Worm (Caenorhabditis elegans): ENCODE measurements around the gene B0457.4.

The B0457.4 gene

DNA sequence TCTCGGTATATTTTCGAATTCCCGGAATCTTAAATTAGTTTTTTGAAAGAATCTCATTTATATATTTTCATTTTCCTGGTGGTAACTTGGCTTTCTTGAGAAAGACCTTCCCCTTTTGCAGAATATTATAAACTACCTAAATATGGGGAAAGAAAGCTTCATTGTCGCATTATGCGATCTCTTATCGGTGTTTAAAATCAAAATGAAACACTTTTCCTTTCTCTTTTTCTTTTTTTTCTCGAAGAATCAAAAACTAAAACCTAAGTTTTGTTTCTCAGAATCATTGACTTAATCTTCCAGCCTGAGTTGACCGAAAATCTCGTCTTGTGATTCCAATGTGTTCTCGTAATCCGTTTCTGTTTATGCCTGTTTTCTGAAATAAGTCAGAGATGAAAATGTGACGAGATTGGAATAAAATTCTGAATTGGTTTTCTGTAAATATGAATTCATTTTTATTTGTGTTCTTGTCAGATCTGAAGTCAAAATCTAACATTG, 741 bp upstream of the B0457.4 start:
- TF ChIP-seq lir-3 (tag; optimal IDR thresholded peaks at IDR 0.05; ENCODE audit: poor library complexity), result no peak
- TF ChIP-seq fkh-8 (tag; optimal IDR thresholded peaks at IDR 0.05), result peak; percentile 70
- peak; percentile 83 for TF ChIP-seq dsc-1 (tag; optimal IDR thresholded peaks at IDR 0.05)
- peak; percentile 50 for TF ChIP-seq nhr-71 (tag; optimal IDR thresholded peaks at IDR 0.05)
- no peak for TF ChIP-seq unc-30 (tag; optimal IDR thresholded peaks at IDR 0.05)
- peak; percentile 35 for TF ChIP-seq pax-3 (tag; optimal IDR thresholded peaks at IDR 0.05)
- no peak for TF ChIP-seq mef-2 (tag; optimal IDR thresholded peaks at IDR 0.05)
- TF ChIP-seq ceh-90 (tag; optimal IDR thresholded peaks at IDR 0.05), result no peak
- peak; percentile 18 for TF ChIP-seq sox-4 (tag; optimal IDR thresholded peaks at IDR 0.05)
- peak; percentile 37 for TF ChIP-seq blmp-1 (tag; optimal IDR thresholded peaks at IDR 0.05)

DNA sequence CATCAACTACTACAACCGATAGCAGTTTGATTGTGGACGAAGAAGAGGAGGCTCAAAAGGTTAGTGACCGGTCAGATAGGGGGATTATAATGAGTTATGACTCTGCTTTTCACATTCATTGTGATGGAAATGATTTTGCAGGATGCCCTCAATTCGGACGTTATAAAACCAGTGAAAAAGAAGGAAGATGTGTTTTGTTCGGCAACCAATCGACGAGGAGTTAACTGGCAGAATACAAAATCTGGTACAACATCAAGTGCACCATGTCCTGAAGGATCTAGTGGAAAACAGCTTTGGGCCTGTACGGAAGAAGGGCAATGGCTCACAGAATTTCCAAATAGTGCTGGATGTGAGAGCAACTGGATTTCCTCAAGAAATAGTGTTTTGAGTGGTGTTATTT, 8.0 kb downstream of the B0457.4 start:
- TF ChIP-seq unc-62 (GFP tag; optimal IDR thresholded peaks at IDR 0.05) (no peak), ceh-90 (tag; optimal IDR thresholded peaks at IDR 0.05) (no peak), efl-3 (GFP tag; optimal IDR thresholded peaks at IDR 0.05) (no peak)

DNA sequence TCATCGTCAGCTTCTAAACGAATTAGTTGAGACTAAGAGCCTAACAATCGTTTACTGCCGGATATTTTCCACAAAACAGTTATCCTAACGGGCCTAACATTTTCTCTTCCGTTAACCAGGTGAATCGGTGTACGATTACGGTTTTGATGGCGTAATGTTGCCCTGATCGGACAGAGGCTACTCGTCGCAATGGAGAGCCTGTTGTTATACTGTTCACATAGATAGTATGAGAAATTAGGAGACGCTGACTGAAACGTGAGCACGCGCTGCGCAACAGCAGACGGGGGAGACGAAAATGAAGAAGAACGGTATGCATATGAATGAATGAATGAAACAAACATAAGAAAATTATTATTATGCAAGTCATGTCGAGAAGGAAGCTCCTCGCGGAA, 12.5 kb downstream of the B0457.4 start:
- TF ChIP-seq nhr-20 (tag; optimal IDR thresholded peaks at IDR 0.05), result no peak
- no peak for TF ChIP-seq ets-5 (GFP tag; IDR thresholded peaks at IDR 0.05)
- TF ChIP-seq nhr-77 (tag; optimal IDR thresholded peaks at IDR 0.05), result no peak
- TF ChIP-seq lin-15B (tag; optimal IDR thresholded peaks at IDR 0.05), result no peak
- TF ChIP-seq ceh-82 (tag; optimal IDR thresholded peaks at IDR 0.05), result no peak
- TF ChIP-seq nhr-11 (tag; optimal IDR thresholded peaks at IDR 0.05), result no peak
- TF ChIP-seq Y116A8C.19 (tag; optimal IDR thresholded peaks at IDR 0.05; ENCODE audit: borderline replicate concordance), result no peak
- no peak for TF ChIP-seq nhr-237 (tag; optimal IDR thresholded peaks at IDR 0.05)
- no peak for TF ChIP-seq nhr-76 (tag; optimal IDR thresholded peaks at IDR 0.05)
- no peak for TF ChIP-seq ceh-90 (tag; optimal IDR thresholded peaks at IDR 0.05)
- TF ChIP-seq jun-1 (tag; optimal IDR thresholded peaks at IDR 0.05), result no peak
- no peak for TF ChIP-seq ceh-8 (GFP tag; optimal IDR thresholded peaks at IDR 0.05)
- no peak for TF ChIP-seq ces-1 (GFP tag; optimal IDR thresholded peaks at IDR 0.05)
- TF ChIP-seq mab-9 (GFP tag; IDR thresholded peaks at IDR 0.05), result no peak
- no peak for TF ChIP-seq nhr-12 (tag; optimal IDR thresholded peaks at IDR 0.05)
- TF ChIP-seq fkh-8 (tag; optimal IDR thresholded peaks at IDR 0.05), result no peak
- TF ChIP-seq lin-35 (GFP tag; optimal IDR thresholded peaks at IDR 0.05), result no peak

DNA sequence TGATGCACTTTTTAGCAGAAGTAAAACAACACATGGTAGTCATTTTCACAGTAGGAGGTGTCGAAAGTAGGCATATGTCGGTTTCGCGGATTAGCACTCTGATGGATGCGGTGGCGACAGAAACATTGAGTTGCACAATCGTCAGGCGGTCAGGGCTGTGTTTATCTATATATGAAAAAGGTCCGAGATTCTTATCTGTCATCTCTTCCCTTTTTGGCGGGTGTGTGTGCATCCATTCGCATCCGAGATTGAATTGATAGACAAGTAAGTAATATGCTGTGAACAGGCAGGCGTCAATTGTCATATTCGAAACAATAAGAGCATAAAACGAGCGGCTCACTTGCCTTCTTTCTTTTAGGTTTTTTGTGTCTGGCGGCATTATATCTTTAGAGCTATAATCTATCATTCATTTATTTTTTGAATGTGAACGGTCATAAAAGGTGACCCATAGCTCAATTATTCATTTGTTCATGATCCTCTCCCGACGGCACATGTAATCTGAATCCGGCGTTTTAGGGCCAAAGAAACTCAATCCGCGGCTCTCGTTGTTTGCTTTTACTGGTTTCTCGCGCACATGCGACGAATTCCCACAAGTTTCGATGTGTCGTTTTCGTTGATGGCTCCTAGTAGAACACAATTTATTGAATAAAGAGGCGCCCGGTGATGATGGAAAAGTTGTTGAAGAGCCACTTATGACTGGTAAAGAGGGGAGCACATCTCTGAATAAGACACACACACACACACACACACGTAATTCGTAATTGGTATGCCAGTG, 13.1 kb downstream of the B0457.4 start:
- TF ChIP-seq tlp-1 (tag; optimal IDR thresholded peaks at IDR 0.05), result no peak
- TF ChIP-seq efl-1 (optimal IDR thresholded peaks at IDR 0.05), result no peak
- no peak for TF ChIP-seq efl-1 (GFP tag; optimal IDR thresholded peaks at IDR 0.05 in 1 of 2)
- no peak for TF ChIP-seq xbp-1 (tag; optimal IDR thresholded peaks at IDR 0.05)
- TF ChIP-seq lin-39 (tag; optimal IDR thresholded peaks at IDR 0.05), result no peak
- no peak for TF ChIP-seq F16B12.6 (tag; optimal IDR thresholded peaks at IDR 0.05)
- TF ChIP-seq alr-1 (tag; optimal IDR thresholded peaks at IDR 0.05; ENCODE audit: borderline replicate concordance), result no peak
- no peak for TF ChIP-seq fkh-10 (GFP tag; optimal IDR thresholded peaks at IDR 0.05)
- no peak for TF ChIP-seq egl-27 (tag; optimal IDR thresholded peaks at IDR 0.05)
- no peak for TF ChIP-seq nhr-85 (tag)
- TF ChIP-seq ama-1 (optimal IDR thresholded peaks at IDR 0.05), result no peak
- no peak for TF ChIP-seq nhr-90 (tag; optimal IDR thresholded peaks at IDR 0.05; ENCODE audit: poor library complexity)
- TF ChIP-seq elt-3 (tag; optimal IDR thresholded peaks at IDR 0.05), result no peak

Data from whole organism, L1 larva.